Fruit fly (Drosophila melanogaster): Measurements from ENCODE around the gene Cdc42.

dm6 chrX:19717988-19718973 lies 21.4 kb downstream of the Cdc42 start, which contains the start of gene CG12531:
- no peak for TF ChIP-seq CG14655 (GFP tag; optimal IDR thresholded peaks at IDR 0.05)
- no peak for TF ChIP-seq CG10348 (GFP tag; IDR thresholded peaks at IDR 0.05)
- TF ChIP-seq EcR (GFP tag; optimal IDR thresholded peaks at IDR 0.05) = no peak

Data from whole organism, pupa.